Fruit fly (Drosophila melanogaster): ENCODE measurements around the gene alpha-Est8.

DNA sequence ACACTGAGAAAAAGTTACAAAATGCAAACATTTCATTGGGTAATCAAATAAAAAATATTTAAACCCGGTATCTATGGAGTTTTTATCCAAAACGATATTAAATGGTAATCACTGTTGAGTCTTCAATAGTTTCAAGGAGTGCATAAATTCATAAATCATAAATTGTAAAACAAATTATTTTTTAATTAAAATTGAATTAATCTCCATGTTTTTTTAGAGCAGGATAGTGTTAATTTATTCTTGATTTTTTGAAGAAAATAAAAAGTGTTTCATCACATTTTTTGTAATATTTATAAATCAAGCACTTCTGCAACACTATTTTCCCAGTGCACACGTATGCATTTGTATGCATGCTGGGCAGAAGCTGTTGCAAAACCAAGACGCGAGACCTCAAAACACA, 24.6 kb downstream of the alpha-Est8 start:
- no peak for TF ChIP-seq usp (GFP tag; optimal IDR thresholded peaks at IDR 0.05)
- peak; percentile 47 for TF ChIP-seq h (GFP tag; optimal IDR thresholded peaks at IDR 0.05)
- TF ChIP-seq fru (GFP tag; optimal IDR thresholded peaks at IDR 0.05) = peak; percentile 32

All from whole organism, wandering third instar larva.